Worm (Caenorhabditis elegans): ENCODE measurements around the gene F38B2.2.

F38B2.2 gene

ce11 chrX:11289925-11290324 lies 10.7 kb upstream of the F38B2.2 start:
- TF ChIP-seq elt-2 (tag; optimal IDR thresholded peaks at IDR 0.05) (peak; percentile 53), xbp-1 (tag; optimal IDR thresholded peaks at IDR 0.05) (no peak)

- TF ChIP-seq lin-14 (GFP tag; optimal IDR thresholded peaks at IDR 0.05) (peak; percentile 62), tlp-1 (tag; optimal IDR thresholded peaks at IDR 0.05) (no peak), lir-3 (tag; optimal IDR thresholded peaks at IDR 0.05; ENCODE audit: poor library complexity) (no peak), zip-4 (GFP tag; optimal IDR thresholded peaks at IDR 0.05) (no peak), nhr-85 (tag) (peak; percentile 24), nhr-71 (tag; optimal IDR thresholded peaks at IDR 0.05) (no peak), rnt-1 (tag; optimal IDR thresholded peaks at IDR 0.05) (peak; percentile 17), pag-3 (tag; optimal IDR thresholded peaks at IDR 0.05; ENCODE audit: borderline replicate concordance, insufficient read depth) (peak; percentile 37)
These were observed 8.4 kb upstream of the F38B2.2 start, which contains the start of gene F38B2.4 for ce11 chrX:11287617-11288016. TSS of gene F38B2.4 (minus strand) at chrX:11287717.

- TF ChIP-seq nhr-11 (tag; optimal IDR thresholded peaks at IDR 0.05): no peak
These were observed 7.1 kb upstream of the F38B2.2 start, which contains the start of gene F38B2.3 for ce11 chrX:11286246-11286645. TSS of gene F38B2.3 (minus strand) at chrX:11286346.

- TF ChIP-seq ceh-8 (GFP tag; optimal IDR thresholded peaks at IDR 0.05): no peak
These were observed 2.0 kb upstream of the F38B2.2 start, which contains the start of gene F38B2.6 for ce11 chrX:11281148-11281547. TSS of gene F38B2.6 (minus strand) at chrX:11281248.

- TF ChIP-seq aly-2 (tag; optimal IDR thresholded peaks at IDR 0.05): no peak
- TF ChIP-seq snu-23 (GFP tag; optimal IDR thresholded peaks at IDR 0.05): no peak
These were observed 8.3 kb downstream of the F38B2.2 start, which contains the start of gene ifa-1 for ce11 chrX:11270882-11271281. TSS of gene ifa-1 (plus strand) at chrX:11271182.

ce11 chrX:11268970-11269369 lies 10.2 kb downstream of the F38B2.2 start, which contains the start of gene C03A3.3:
TSS of gene C03A3.3 (minus strand) at chrX:11269070.
- TF ChIP-seq zag-1 (tag; optimal IDR thresholded peaks at IDR 0.05): no peak
- no peak for TF ChIP-seq nhr-90 (tag; optimal IDR thresholded peaks at IDR 0.05; ENCODE audit: poor library complexity)

- no peak for TF ChIP-seq efl-3 (GFP tag; optimal IDR thresholded peaks at IDR 0.05)
- peak; percentile 14 for TF ChIP-seq blmp-1 (tag; optimal IDR thresholded peaks at IDR 0.05)
- no peak for TF ChIP-seq tbx-2 (tag; optimal IDR thresholded peaks at IDR 0.05)
- no peak for TF ChIP-seq F16B12.6 (tag; optimal IDR thresholded peaks at IDR 0.05)
These were observed 12.5 kb downstream of the F38B2.2 start, which contains the start of gene C03A3.9 for ce11 chrX:11266711-11267110. TSS of gene C03A3.9 (plus strand) at chrX:11267011.

- TF ChIP-seq rnt-1 (tag; optimal IDR thresholded peaks at IDR 0.05) (no peak), snpc-4 (tag; optimal IDR thresholded peaks at IDR 0.05) (no peak), lin-35 (GFP tag; optimal IDR thresholded peaks at IDR 0.05) (peak in 1 of 2 experiments; percentile 32), elt-2 (tag; optimal IDR thresholded peaks at IDR 0.05) (peak; percentile 71), zip-4 (GFP tag; optimal IDR thresholded peaks at IDR 0.05) (no peak), ceh-82 (tag; optimal IDR thresholded peaks at IDR 0.05) (no peak), lin-14 (GFP tag; optimal IDR thresholded peaks at IDR 0.05) (peak; percentile 20)
These were observed 14.5 kb downstream of the F38B2.2 start for ce11 chrX:11264715-11265114.

- TF ChIP-seq swsn-7 (tag; optimal IDR thresholded peaks at IDR 0.05): peak; percentile 67
- TF ChIP-seq lin-15B (tag; optimal IDR thresholded peaks at IDR 0.05): peak; percentile 54
- no peak for TF ChIP-seq nhr-84 (tag; optimal IDR thresholded peaks at IDR 0.05)
- no peak for TF ChIP-seq fkh-4 (tag; optimal IDR thresholded peaks at IDR 0.05; ENCODE audit: borderline replicate concordance)
- peak; percentile 71 for TF ChIP-seq mep-1 (tag; optimal IDR thresholded peaks at IDR 0.05)
- peak; percentile 21 for TF ChIP-seq lir-3 (tag; optimal IDR thresholded peaks at IDR 0.05; ENCODE audit: poor library complexity)
- peak; percentile 52 to 72 for TF ChIP-seq lin-35 (GFP tag; optimal IDR thresholded peaks at IDR 0.05)
- peak; percentile 73 for TF ChIP-seq unc-86 (tag; optimal IDR thresholded peaks at IDR 0.05)
- TF ChIP-seq nhr-12 (tag; optimal IDR thresholded peaks at IDR 0.05): no peak
- peak; percentile 11 for TF ChIP-seq ztf-4 (tag; optimal IDR thresholded peaks at IDR 0.05)
- TF ChIP-seq lin-13 (GFP tag; optimal IDR thresholded peaks at IDR 0.05): peak; percentile 43
- no peak for TF ChIP-seq hlh-4 (tag; optimal IDR thresholded peaks at IDR 0.05)
- TF ChIP-seq isw-1 (GFP tag; IDR thresholded peaks at IDR 0.05): peak; percentile 22; the same call in 1 of the 2 replicates
- TF ChIP-seq lin-14 (GFP tag; optimal IDR thresholded peaks at IDR 0.05): peak; percentile 96
- peak; percentile 76 for TF ChIP-seq nhr-71 (tag; optimal IDR thresholded peaks at IDR 0.05)
- TF ChIP-seq nhr-85 (tag): peak; percentile 71
These were observed 16.7 kb downstream of the F38B2.2 start, which contains the start of gene C03A3.2 for ce11 chrX:11262319-11263074. TSS of gene C03A3.2 (plus strand) at chrX:11262848.
